Worm (Caenorhabditis elegans) whole organism, L4 larva: ENCODE data around the gene myo-2.

ENCODE experiments used
- D1046.2 ChIP-seq: fragments of 200-800 bp; sonication (Bioruptor generic); IDR thresholded peaks from 2 replicates; pipeline ENCODE4 v1.3.6; 2022; ENCODE audit warnings: missing genetic modification characterization, missing compliant biosample characterization
- F10B5.3 ChIP-seq: sonication (generic microtip); optimal IDR thresholded peaks from 2 replicates; lab custom pipeline; 2016; ENCODE audit warnings: mild to moderate bottlenecking, missing genetic modification characterization, missing compliant biosample characterization
- F37D6.2 ChIP-seq: sonication (generic microtip); optimal IDR thresholded peaks from 2 replicates; lab custom pipeline; 2016; ENCODE audit warnings: mild to moderate bottlenecking, missing genetic modification characterization, missing compliant biosample characterization
- F44E2.7 ChIP-seq: fragments of 200-800 bp; sonication (Bioruptor generic); IDR thresholded peaks from 2 replicates; pipeline ENCODE4 v2.1.2; 2022; ENCODE audit warnings: missing genetic modification characterization, missing compliant biosample characterization
- T26A8.4 ChIP-seq: fragments of 200-800 bp; sonication (Bioruptor generic); IDR thresholded peaks from 2 replicates; pipeline ENCODE4 v1.3.6; 2022; ENCODE audit warnings: missing genetic modification characterization, missing compliant biosample characterization
- ZK337.2 ChIP-seq: fragments of 200-800 bp; sonication (Bioruptor generic); IDR thresholded peaks from 2 replicates; pipeline ENCODE4 v1.3.6; 2022; ENCODE audit warnings: missing genetic modification reagents, missing genetic modification characterization, missing compliant biosample characterization
- aly-2 ChIP-seq: sonication (generic microtip); optimal IDR thresholded peaks from 2 replicates; lab custom pipeline; 2018; ENCODE audit warnings: missing biosample characterization, missing genetic modification characterization
- ceh-32 ChIP-seq: sonication (generic microtip); optimal IDR thresholded peaks from 2 replicates; lab custom pipeline; 2016; ENCODE audit warnings: mild to moderate bottlenecking, missing genetic modification characterization, missing compliant biosample characterization; ENCODE audit not compliant: poor library complexity
- ceh-62 ChIP-seq: sonication (generic microtip); optimal IDR thresholded peaks from 2 replicates; lab custom pipeline; 2017; ENCODE audit warnings: missing biosample characterization, missing genetic modification characterization
- ctbp-1 ChIP-seq: fragments of 200-800 bp; sonication (Bioruptor generic); IDR thresholded peaks from 2 replicates; pipeline ENCODE4 v1.3.6; 2022; ENCODE audit warnings: missing genetic modification reagents, missing genetic modification characterization, missing compliant biosample characterization
- daf-12 ChIP-seq: fragments of 150-350 bp; optimal IDR thresholded peaks from 2 replicates; lab custom pipeline; 2014; ENCODE audit warnings: missing biosample characterization, missing genetic modification reagents, missing genetic modification characterization
- daf-19 ChIP-seq: fragments of 200-800 bp; sonication (Bioruptor generic); conservative IDR thresholded peaks from 2 replicates; pipeline ENCODE4 v1.3.6; 2022; ENCODE audit warnings: missing genetic modification characterization, missing compliant biosample characterization
- dmd-6 ChIP-seq: fragments of 200-800 bp; sonication (Bioruptor generic); IDR thresholded peaks from 2 replicates; pipeline ENCODE4 v1.3.6; 2022; ENCODE audit warnings: missing genetic modification reagents, missing genetic modification characterization, missing compliant biosample characterization
- dmd-9 ChIP-seq: fragments of 200-800 bp; sonication (Bioruptor generic); IDR thresholded peaks from 2 replicates; pipeline ENCODE4 v1.3.6; 2022; ENCODE audit warnings: missing genetic modification reagents, missing genetic modification characterization, missing compliant biosample characterization
- dpl-1 ChIP-seq: fragments of 150-350 bp; optimal IDR thresholded peaks from 2 replicates; lab custom pipeline; 2014; ENCODE audit warnings: missing biosample characterization, missing genetic modification reagents, missing genetic modification characterization
- duxl-1 ChIP-seq: sonication (generic microtip); optimal IDR thresholded peaks from 2 replicates; lab custom pipeline; 2016; ENCODE audit warnings: mild to moderate bottlenecking, missing genetic modification characterization, moderate library complexity, missing compliant biosample characterization; ENCODE audit not compliant: poor library complexity
- egl-27 ChIP-seq: sonication (generic microtip); optimal IDR thresholded peaks from 3 replicates; lab custom pipeline; 2017; ENCODE audit warnings: missing biosample characterization, missing genetic modification reagents, missing genetic modification characterization
- fos-1 ChIP-seq: fragments of 150-350 bp; optimal IDR thresholded peaks from 2 replicates; lab custom pipeline; 2014; ENCODE audit warnings: missing biosample characterization, missing genetic modification characterization
- gei-8 ChIP-seq: fragments of 200-800 bp; sonication (Bioruptor generic); optimal IDR thresholded peaks from 2 replicates; lab custom pipeline; 2018; ENCODE audit warnings: mild to moderate bottlenecking, missing genetic modification characterization, missing compliant biosample characterization
- hlh-11 ChIP-seq: fragments of 200-800 bp; sonication (Bioruptor generic); optimal IDR thresholded peaks from 2 replicates; lab custom pipeline; 2018; ENCODE audit warnings: mild to moderate bottlenecking, missing genetic modification characterization, missing compliant biosample characterization
- hlh-30 ChIP-seq: sonication (generic microtip); optimal IDR thresholded peaks from 2 replicates; lab custom pipeline; 2017; ENCODE audit warnings: antibody characterized with exemption, mild to moderate bottlenecking, missing genetic modification characterization, missing compliant biosample characterization; ENCODE audit not compliant: insufficient read depth
- lin-13 ChIP-seq: fragments of 150-350 bp; optimal IDR thresholded peaks from 2 replicates; lab custom pipeline; 2014; ENCODE audit warnings: missing biosample characterization, missing genetic modification reagents, missing genetic modification characterization
- lin-15B ChIP-seq: fragments of 150-350 bp; sonication (generic microtip); optimal IDR thresholded peaks from 3 replicates; lab custom pipeline; 2014; ENCODE audit warnings: missing biosample characterization, missing genetic modification characterization
- lin-29 ChIP-seq: fragments of 200-800 bp; sonication (Bioruptor generic); IDR thresholded peaks from 2 replicates; pipeline ENCODE4 v1.3.6; 2022; ENCODE audit warnings: missing genetic modification reagents, missing genetic modification characterization, missing compliant biosample characterization
- lin-38 ChIP-seq: fragments of 200-800 bp; sonication (Bioruptor generic); IDR thresholded peaks from 2 replicates; pipeline ENCODE4 v1.3.6; 2022; ENCODE audit warnings: missing genetic modification reagents, missing genetic modification characterization, missing compliant biosample characterization
- lin-39 ChIP-seq: fragments of 150-350 bp; optimal IDR thresholded peaks from 2 replicates; lab custom pipeline; 2014; ENCODE audit warnings: missing biosample characterization, missing genetic modification reagents, missing genetic modification characterization
- lir-3 ChIP-seq: sonication (generic microtip); optimal IDR thresholded peaks from 2 replicates; lab custom pipeline; 2016; ENCODE audit warnings: mild to moderate bottlenecking, missing genetic modification characterization, missing compliant biosample characterization
- lsy-2 ChIP-seq, 2 experiments: fragments of 150-350 bp in 1 of 2; sonication (generic microtip) in 1 of 2; optimal IDR thresholded peaks; 2 replicates each; lab custom pipeline; 2014 to 2017; ENCODE audit warnings: missing biosample characterization in 2 of 2, missing genetic modification characterization in 2 of 2
- madf-9 ChIP-seq: fragments of 200-800 bp; sonication (Bioruptor generic); conservative IDR thresholded peaks from 2 replicates; pipeline ENCODE4 v1.3.6; 2022; ENCODE audit warnings: missing genetic modification reagents, missing genetic modification characterization, missing compliant biosample characterization
- mdl-1 ChIP-seq, 2 experiments: fragments of 150-350 bp in 1 of 2; sonication (generic microtip) in 1 of 2; optimal IDR thresholded peaks; 2 replicates each; lab custom pipeline; 2014 to 2017; ENCODE audit warnings: missing biosample characterization in 2 of 2, missing genetic modification characterization in 2 of 2
- mdt-29 ChIP-seq: fragments of 200-800 bp; sonication (Bioruptor generic); IDR thresholded peaks from 2 replicates; pipeline ENCODE4 v1.3.6; 2022; ENCODE audit warnings: missing genetic modification reagents, missing genetic modification characterization, missing compliant biosample characterization
- mep-1 ChIP-seq: fragments of 150-350 bp; sonication (generic microtip); optimal IDR thresholded peaks from 3 replicates; lab custom pipeline; 2014; ENCODE audit warnings: missing biosample characterization, missing genetic modification characterization
- mes-2 ChIP-seq: sonication (generic microtip); optimal IDR thresholded peaks from 2 replicates; lab custom pipeline; 2016; ENCODE audit warnings: missing genotype, mild to moderate bottlenecking, missing genetic modification characterization, missing compliant biosample characterization; ENCODE audit not compliant: poor library complexity, severe bottlenecking
- mxl-2 ChIP-seq: fragments of 200-800 bp; sonication (Bioruptor generic); conservative IDR thresholded peaks from 2 replicates; pipeline ENCODE4 v1.3.6; 2022; ENCODE audit warnings: missing genetic modification reagents, missing genetic modification characterization, missing compliant biosample characterization
- nhr-10 ChIP-seq: fragments of 150-350 bp; optimal IDR thresholded peaks from 2 replicates; lab custom pipeline; 2014; ENCODE audit warnings: missing biosample characterization, missing genetic modification characterization
- nhr-111 ChIP-seq: fragments of 200-800 bp; sonication (Bioruptor generic); optimal IDR thresholded peaks from 2 replicates; lab custom pipeline; 2018; ENCODE audit warnings: mild to moderate bottlenecking, missing genetic modification characterization, missing compliant biosample characterization
- nhr-28 ChIP-seq: fragments of 150-350 bp; optimal IDR thresholded peaks from 2 replicates; lab custom pipeline; 2014; ENCODE audit warnings: missing biosample characterization, missing genetic modification characterization
- nhr-41 ChIP-seq: fragments of 200-800 bp; sonication (Bioruptor generic); IDR thresholded peaks from 2 replicates; pipeline ENCODE4 v1.3.6; 2022; ENCODE audit warnings: missing genetic modification reagents, missing genetic modification characterization, missing compliant biosample characterization
- nhr-42 ChIP-seq: fragments of 200-800 bp; sonication (Bioruptor generic); IDR thresholded peaks from 2 replicates; pipeline ENCODE4 v1.3.6; 2022; ENCODE audit warnings: missing genetic modification characterization, missing compliant biosample characterization
- pha-4 ChIP-seq, 2 experiments: fragments of 150-350 bp in 1 of 2; fragments of 200-800 bp in 1 of 2; sonication (Bioruptor generic) in 1 of 2; IDR thresholded peaks in 1 of 2; optimal IDR thresholded peaks in 1 of 2; 2 replicates each; pipeline versions ENCODE4 v1.3.6 to Lab custom; 2014 to 2022; ENCODE audit warnings: missing genetic modification characterization in 2 of 2, missing genetic modification reagents in 2 of 2, missing biosample characterization in 1 of 2, missing compliant biosample characterization in 1 of 2
- rbr-2 ChIP-seq: sonication (generic microtip); optimal IDR thresholded peaks from 2 replicates; lab custom pipeline; 2016; ENCODE audit warnings: missing genotype, missing genetic modification characterization, missing compliant biosample characterization
- saeg-2 ChIP-seq: fragments of 200-800 bp; sonication (Bioruptor generic); IDR thresholded peaks from 2 replicates; pipeline ENCODE4 v1.3.6; 2022; ENCODE audit warnings: missing genetic modification reagents, missing genetic modification characterization, missing compliant biosample characterization
- set-16 ChIP-seq: fragments of 200-800 bp; sonication (Bioruptor generic); IDR thresholded peaks from 2 replicates; pipeline ENCODE4 v1.3.6; 2022; ENCODE audit warnings: missing genetic modification reagents, missing genetic modification characterization, missing compliant biosample characterization
- tag-97 ChIP-seq: fragments of 200-800 bp; sonication (Bioruptor generic); IDR thresholded peaks from 2 replicates; pipeline ENCODE4 v1.3.6; 2022; ENCODE audit warnings: missing genetic modification characterization, missing compliant biosample characterization
- unc-130 ChIP-seq: sonication (generic microtip); optimal IDR thresholded peaks from 2 replicates; lab custom pipeline; 2016; ENCODE audit warnings: missing genetic modification reagents, missing genetic modification characterization, missing compliant biosample characterization
- unc-62 ChIP-seq, 3 experiments: fragments of 150-350 bp in 1 of 3; sonication (generic microtip); optimal IDR thresholded peaks in 2 of 3; peaks in 1 of 3; 1 replicate in 1 of 3; 2 replicates in 2 of 3; lab custom pipeline; 2014 to 2017; ENCODE audit warnings: missing biosample characterization in 3 of 3, missing genetic modification characterization in 3 of 3, missing genetic modification reagents in 3 of 3, missing genotype in 1 of 3
- zfp-2 ChIP-seq: sonication (generic microtip); optimal IDR thresholded peaks from 2 replicates; lab custom pipeline; 2016; ENCODE audit warnings: mild to moderate bottlenecking, missing genetic modification characterization, missing compliant biosample characterization
- zip-11 ChIP-seq: fragments of 200-800 bp; sonication (Bioruptor generic); IDR thresholded peaks from 2 replicates; pipeline ENCODE4 v1.3.6; 2022; ENCODE audit warnings: missing genetic modification characterization, missing compliant biosample characterization

Gene myo-2

DNA sequence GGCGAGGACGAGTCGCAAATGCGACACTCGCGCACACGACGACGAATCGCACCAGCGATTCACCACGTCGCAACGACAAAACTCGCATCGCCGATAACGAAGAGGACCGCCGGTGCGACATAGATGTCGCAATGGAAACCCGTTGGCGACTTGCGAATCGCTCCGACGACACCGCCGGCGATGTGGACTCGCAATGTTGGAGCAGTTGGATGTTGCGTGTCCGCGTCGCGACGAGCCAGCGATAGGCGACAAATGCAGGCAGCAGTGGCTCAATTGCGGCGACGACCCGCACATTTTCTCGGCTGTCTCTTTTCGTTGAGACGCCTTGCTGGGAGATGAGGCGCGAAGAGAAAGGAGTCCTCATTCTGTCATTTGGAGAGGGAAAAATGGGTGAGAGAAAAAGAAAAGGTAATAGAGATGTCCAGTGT, 15.7 kb upstream of the myo-2 start (continued):
- no peak for TF ChIP-seq pha-4 (GFP tag; IDR thresholded peaks at IDR 0.05; lab: Robert Waterston, UW)
- no peak for TF ChIP-seq pha-4 (tag; optimal IDR thresholded peaks at IDR 0.05; lab: Kevin White, UChicago)
- TF ChIP-seq rbr-2 (tag; lab: Kevin White, UChicago), result peak; percentile 70
- no peak for TF ChIP-seq ceh-62
- TF ChIP-seq nhr-28, result peak; percentile 15
- TF ChIP-seq tag-97 (GFP tag; lab: Robert Waterston, UW), result no peak
- no peak for TF ChIP-seq ZK337.2 (GFP tag; lab: Robert Waterston, UW)
- TF ChIP-seq daf-19 (GFP tag; lab: Robert Waterston, UW), result no peak
- peak; percentile 49 for TF ChIP-seq lin-38
- TF ChIP-seq ctbp-1, result peak; percentile 66
- TF ChIP-seq lin-39 (tag; lab: Kevin White, UChicago), result no peak
- TF ChIP-seq F44E2.7, result peak; percentile 51; the same call in 1 of the 2 replicates
- TF ChIP-seq madf-9 (GFP tag; lab: Robert Waterston, UW), result 0 out of 2 replicates have a peak, but pooled peaks have one; percentile 53
- TF ChIP-seq lin-29 (GFP tag; lab: Robert Waterston, UW), result no peak
- no peak for TF ChIP-seq duxl-1
- TF ChIP-seq zip-11, result no peak
- TF ChIP-seq lin-15B (tag; lab: Kevin White, UChicago), result no peak

DNA sequence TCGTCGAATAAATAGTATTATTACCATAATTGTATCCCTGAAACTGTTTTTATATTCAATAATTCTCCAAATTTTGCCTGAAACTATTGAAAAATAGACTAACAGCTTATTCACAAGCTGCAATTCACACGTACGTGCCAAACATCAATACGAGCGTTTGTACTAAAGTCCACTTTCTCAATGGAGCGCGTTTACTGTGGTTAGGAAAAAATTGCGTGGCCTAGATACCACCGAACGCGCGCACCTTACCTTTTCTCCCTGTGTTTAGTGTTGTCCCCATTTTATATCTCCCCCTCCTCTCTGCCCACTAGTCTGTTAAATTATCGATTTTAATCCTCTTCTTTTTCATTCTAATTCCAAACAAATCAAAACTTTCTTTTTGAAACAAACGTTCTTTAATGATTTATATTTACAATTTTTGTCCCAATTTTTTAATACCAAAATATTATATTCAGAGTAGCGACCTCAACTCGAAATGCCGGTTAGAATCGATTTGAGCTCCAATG, 13.5 kb upstream of the myo-2 start, which contains the start of the genes T18D3.9 and T18D3.1:
T18D3.9 (minus strand) TSS at position 168 of the 506 bp plus-strand sequence.
T18D3.1 (plus strand) TSS at position 456 of the 506 bp plus-strand sequence.
- TF ChIP-seq set-16 (GFP tag; lab: Robert Waterston, UW) (no peak), T26A8.4 (GFP tag; lab: Robert Waterston, UW) (no peak), F37D6.2 (no peak), dpl-1 (GFP tag; lab: Kevin White, UChicago) (peak; percentile 36), gei-8 (GFP tag; lab: Kevin White, UChicago) (no peak), daf-12 (tag; lab: Kevin White, UChicago) (no peak), zfp-2 (tag; lab: Kevin White, UChicago) (no peak), mes-2 (tag; lab: Kevin White, UChicago) (peak; percentile 72), lin-29 (GFP tag; lab: Robert Waterston, UW) (no peak), lir-3 (tag; lab: Kevin White, UChicago) (no peak), dmd-9 (GFP tag; lab: Robert Waterston, UW) (no peak), hlh-11 (tag; lab: Kevin White, UChicago) (peak; percentile 32), saeg-2 (GFP tag; lab: Robert Waterston, UW) (no peak), F10B5.3 (tag; lab: Kevin White, UChicago) (no peak), egl-27 (tag; lab: Kevin White, UChicago) (no peak), mdt-29 (GFP tag; lab: Robert Waterston, UW) (no peak), ceh-62 (no peak), nhr-28 (peak; percentile 53), lin-13 (no peak), lsy-2 (tag; optimal IDR thresholded peaks at IDR 0.05; lab: Kevin White, UChicago) (peak in 1 of 2 experiments; percentile 68), dmd-6 (peak; percentile 21; the same call in 1 of the 2 replicates), unc-62 (GFP tag; optimal IDR thresholded peaks at IDR 0.05 in 1 of 2; lab: Kevin White, UChicago) (no peak), unc-62 (tag; optimal IDR thresholded peaks at IDR 0.05; lab: Kevin White, UChicago) (no peak), mep-1 (tag; lab: Kevin White, UChicago) (peak; percentile 79), aly-2 (tag; lab: Kevin White, UChicago) (no peak), nhr-10 (no peak), D1046.2 (GFP tag; lab: Robert Waterston, UW) (no peak), mdl-1 (tag; optimal IDR thresholded peaks at IDR 0.05; lab: Kevin White, UChicago) (no peak), unc-130 (GFP tag; lab: Kevin White, UChicago) (no peak), nhr-111 (GFP tag; lab: Kevin White, UChicago) (no peak), pha-4 (GFP tag; IDR thresholded peaks at IDR 0.05; lab: Robert Waterston, UW) (no peak), pha-4 (tag; optimal IDR thresholded peaks at IDR 0.05; lab: Kevin White, UChicago) (peak; percentile 45), nhr-42 (GFP tag; lab: Robert Waterston, UW) (no peak), madf-9 (GFP tag; lab: Robert Waterston, UW) (no peak), ceh-32 (tag; lab: Kevin White, UChicago) (no peak), mxl-2 (GFP tag; lab: Robert Waterston, UW) (no peak), hlh-30 (tag; lab: Kevin White, UChicago) (peak; percentile 34), fos-1 (no peak), nhr-41 (no peak), ctbp-1 (no peak)
